Worm (Caenorhabditis elegans) whole organism, L2 larva: ENCODE results near the gene fbxb-25.
"Not testable (repeated sequence)": the region's sequence is repeated elsewhere in the genome, so short reads cannot be mapped to it uniquely, and the experiment has no call there.

Experiments used
- F13H6.1 ChIP-seq: sonication (generic microtip); optimal IDR thresholded peaks from 2 replicates; lab custom pipeline; 2016; ENCODE audit warnings: missing genetic modification characterization, missing compliant biosample characterization
- ama-1 ChIP-seq: fragments of 150-350 bp; optimal IDR thresholded peaks from 2 replicates; lab custom pipeline; 2018; ENCODE audit warnings: inconsistent platforms
- ceh-16 ChIP-seq: fragments of 150-350 bp; optimal IDR thresholded peaks from 2 replicates; lab custom pipeline; 2014; ENCODE audit warnings: missing biosample characterization, missing genetic modification characterization
- lin-13 ChIP-seq: fragments of 150-350 bp; optimal IDR thresholded peaks from 2 replicates; lab custom pipeline; 2014; ENCODE audit warnings: missing biosample characterization, missing genetic modification reagents, missing genetic modification characterization
- nhr-77 ChIP-seq: fragments of 150-350 bp; optimal IDR thresholded peaks from 2 replicates; lab custom pipeline; 2014; ENCODE audit warnings: missing biosample characterization, missing genetic modification characterization
- sma-3 ChIP-seq: sonication (generic microtip); optimal IDR thresholded peaks from 2 replicates; lab custom pipeline; 2016; ENCODE audit warnings: missing genetic modification reagents, missing genetic modification characterization, missing compliant biosample characterization
- unc-62 ChIP-seq: fragments of 150-350 bp; optimal IDR thresholded peaks from 2 replicates; lab custom pipeline; 2014; ENCODE audit warnings: missing biosample characterization, missing genetic modification reagents, missing genetic modification characterization

- TF ChIP-seq ama-1 (lab: Kevin White, UChicago); sma-3 (GFP tag; lab: Kevin White, UChicago); nhr-77 (tag; lab: Kevin White, UChicago); F13H6.1 (tag; lab: Kevin White, UChicago); lin-13 (GFP tag; lab: Kevin White, UChicago); ceh-16; unc-62 (GFP tag; lab: Kevin White, UChicago): not testable (repeated sequence)
Observed at ce11 chrII:1636392-1636791, 47.5 kb upstream of the fbxb-25 start, which contains the start of gene srg-20.
